Fruit fly (Drosophila melanogaster) whole organism, embryonic: Measurements from ENCODE around the gene CG5157.

Source experiments
- Antp ChIP-seq: fragments of 200-800 bp; sonication (Bioruptor generic); optimal IDR thresholded peaks from 3 replicates; lab custom pipeline; 2016; ENCODE audit warnings: missing biosample characterization, missing genetic modification characterization
- BEAF-32 ChIP-seq: fragments of 200-800 bp; sonication (Bioruptor generic); optimal IDR thresholded peaks from 3 replicates; lab custom pipeline; 2017; ENCODE audit warnings: missing biosample characterization, missing genetic modification characterization, mild to moderate bottlenecking, moderate library complexity, missing genetic modification reagents
- Bgb ChIP-seq: fragments of 200-800 bp; sonication (Bioruptor generic); IDR thresholded peaks from 2 replicates; pipeline ENCODE4 v1.3.6; 2022; ENCODE audit warnings: missing biosample characterization, missing genetic modification characterization; ENCODE audit not compliant: partially characterized antibody
- BtbVII ChIP-seq: fragments of 200-800 bp; sonication (Bioruptor generic); optimal IDR thresholded peaks from 3 replicates; lab custom pipeline; 2017; ENCODE audit warnings: missing biosample characterization, mild to moderate bottlenecking, missing genetic modification characterization
- C15 ChIP-seq: fragments of 200-800 bp; sonication (Bioruptor generic); IDR thresholded peaks from 3 replicates; pipeline ENCODE4 v1.3.6; 2022; ENCODE audit warnings: missing biosample characterization, missing genetic modification characterization
- CG10321 ChIP-seq: fragments of 200-800 bp; sonication (Bioruptor generic); IDR thresholded peaks from 2 replicates; pipeline ENCODE4 v1.3.6; 2022; ENCODE audit warnings: missing biosample characterization, missing genetic modification characterization
- CG11085 ChIP-seq: fragments of 200-800 bp; sonication (Bioruptor generic); IDR thresholded peaks from 2 replicates; pipeline ENCODE4 v1.3.6; 2022; ENCODE audit warnings: missing biosample characterization, missing genetic modification characterization
- CG11398 ChIP-seq: fragments of 200-800 bp; sonication (Bioruptor generic); optimal IDR thresholded peaks from 2 replicates; lab custom pipeline; 2016; ENCODE audit warnings: missing biosample characterization, missing genetic modification characterization
- CG11504 ChIP-seq: fragments of 200-800 bp; sonication (Bioruptor generic); optimal IDR thresholded peaks from 3 replicates; lab custom pipeline; 2019; ENCODE audit warnings: missing biosample characterization, mild to moderate bottlenecking, missing genetic modification characterization, moderate library complexity
- CG12104 ChIP-seq: fragments of 200-800 bp; sonication (Bioruptor generic); optimal IDR thresholded peaks from 3 replicates; lab custom pipeline; 2016; ENCODE audit warnings: missing biosample characterization, missing genetic modification characterization
- CG12942 ChIP-seq: fragments of 200-800 bp; sonication (Bioruptor generic); optimal IDR thresholded peaks from 3 replicates; lab custom pipeline; 2016; ENCODE audit warnings: missing biosample characterization, missing genetic modification characterization
- CG14014 ChIP-seq: fragments of 200-800 bp; sonication (Bioruptor generic); IDR thresholded peaks from 2 replicates; pipeline ENCODE4 v1.3.6; 2022; ENCODE audit warnings: missing biosample characterization, missing genetic modification characterization
- CG15011 ChIP-seq: fragments of 200-800 bp; sonication (Bioruptor generic); optimal IDR thresholded peaks from 3 replicates; lab custom pipeline; 2018; ENCODE audit warnings: missing biosample characterization, mild to moderate bottlenecking, missing genetic modification characterization
- CG16813 ChIP-seq: fragments of 200-800 bp; sonication (Bioruptor generic); IDR thresholded peaks from 3 replicates; pipeline ENCODE4 v1.3.6; 2022; ENCODE audit warnings: missing biosample characterization, missing genetic modification characterization; ENCODE audit not compliant: partially characterized antibody
- CG17361 ChIP-seq: fragments of 200-800 bp; sonication (Bioruptor generic); IDR thresholded peaks from 3 replicates; pipeline ENCODE4 v1.3.6; 2022; ENCODE audit warnings: missing biosample characterization, missing genetic modification characterization
- CG2199 ChIP-seq: fragments of 200-800 bp; sonication (Bioruptor generic); IDR thresholded peaks from 3 replicates; pipeline ENCODE4 v1.3.6; 2022; ENCODE audit warnings: missing biosample characterization, missing genetic modification characterization
- CG31224 ChIP-seq: fragments of 200-800 bp; sonication (Bioruptor generic); IDR thresholded peaks from 2 replicates; pipeline ENCODE4 v1.3.6; 2022; ENCODE audit warnings: missing biosample characterization, missing genetic modification characterization
- CG4617 ChIP-seq: fragments of 200-800 bp; sonication (Bioruptor generic); optimal IDR thresholded peaks from 3 replicates; lab custom pipeline; 2016; ENCODE audit warnings: missing biosample characterization, missing genetic modification characterization, borderline replicate concordance
- CG4707 ChIP-seq: fragments of 200-800 bp; sonication (Bioruptor generic); optimal IDR thresholded peaks from 2 replicates; lab custom pipeline; 2018; ENCODE audit warnings: missing biosample characterization, mild to moderate bottlenecking, missing genetic modification characterization, moderate library complexity
- CG4820 ChIP-seq: fragments of 200-800 bp; sonication (Bioruptor generic); optimal IDR thresholded peaks from 3 replicates; lab custom pipeline; 2016; ENCODE audit warnings: missing biosample characterization, missing genetic modification characterization
- CG6254 ChIP-seq: fragments of 200-800 bp; sonication (Bioruptor generic); optimal IDR thresholded peaks from 3 replicates; lab custom pipeline; 2017; ENCODE audit warnings: mild to moderate bottlenecking, missing biosample characterization, missing genetic modification reagents, missing genetic modification characterization
- CG8388 ChIP-seq: fragments of 200-800 bp; sonication (Bioruptor generic); optimal IDR thresholded peaks from 2 replicates; lab custom pipeline; 2019; ENCODE audit warnings: missing biosample characterization, mild to moderate bottlenecking, missing genetic modification characterization, moderate library complexity
- CHES-1-like ChIP-seq: fragments of 200-800 bp; sonication (Bioruptor generic); optimal IDR thresholded peaks from 2 replicates; lab custom pipeline; 2016; ENCODE audit warnings: missing biosample characterization, missing genetic modification characterization
- CTCF ChIP-seq: fragments of 200-800 bp; sonication (Bioruptor generic); optimal IDR thresholded peaks from 2 replicates; lab custom pipeline; 2017; ENCODE audit warnings: missing biosample characterization, mild to moderate bottlenecking, missing genetic modification characterization, moderate library complexity
- Dbx ChIP-seq: fragments of 200-800 bp; sonication (Bioruptor generic); IDR thresholded peaks from 3 replicates; pipeline ENCODE4 v1.3.6; 2022; ENCODE audit warnings: missing biosample characterization, missing genetic modification characterization
- Dp ChIP-seq: fragments of 200-800 bp; sonication (Bioruptor generic); optimal IDR thresholded peaks from 2 replicates; lab custom pipeline; 2018; ENCODE audit warnings: missing biosample characterization, mild to moderate bottlenecking, missing genetic modification characterization, moderate library complexity
- Jarid2 ChIP-seq: fragments of 200-800 bp; sonication (Bioruptor generic); optimal IDR thresholded peaks from 3 replicates; lab custom pipeline; 2017; ENCODE audit warnings: mild to moderate bottlenecking, missing biosample characterization, missing genetic modification reagents, missing genetic modification characterization
- Mad ChIP-seq: fragments of 200-800 bp; sonication (Bioruptor generic); optimal IDR thresholded peaks from 2 replicates; lab custom pipeline; 2016; ENCODE audit warnings: missing biosample characterization, missing genetic modification characterization
- Optix ChIP-seq: fragments of 200-800 bp; sonication (Bioruptor generic); IDR thresholded peaks from 3 replicates; pipeline ENCODE4 v1.3.6; 2022; ENCODE audit warnings: missing biosample characterization, missing genetic modification characterization
- Xbp1 ChIP-seq: fragments of 200-800 bp; sonication (Bioruptor generic); optimal IDR thresholded peaks from 3 replicates; lab custom pipeline; 2016; ENCODE audit warnings: missing biosample characterization, mild to moderate bottlenecking, missing genetic modification characterization
- aop ChIP-seq: fragments of 200-800 bp; sonication (Bioruptor generic); IDR thresholded peaks from 2 replicates; pipeline ENCODE4 v1.3.6; 2022; ENCODE audit warnings: missing biosample characterization, missing genetic modification characterization
- bcd ChIP-seq: fragments of 200-800 bp; sonication (Bioruptor generic); optimal IDR thresholded peaks from 2 replicates; lab custom pipeline; 2017; ENCODE audit warnings: missing biosample characterization, mild to moderate bottlenecking, missing genetic modification characterization
- chm ChIP-seq: fragments of 200-800 bp; sonication (Bioruptor generic); IDR thresholded peaks from 2 replicates; pipeline ENCODE4 v1.3.6; 2022; ENCODE audit warnings: missing biosample characterization, missing genetic modification characterization
- croc ChIP-seq: fragments of 200-800 bp; sonication (Bioruptor generic); conservative IDR thresholded peaks from 3 replicates; pipeline ENCODE4 v1.3.6; 2022; ENCODE audit warnings: missing biosample characterization, missing genetic modification characterization
- cwo ChIP-seq: fragments of 200-800 bp; sonication (Bioruptor generic); optimal IDR thresholded peaks from 3 replicates; lab custom pipeline; 2017; ENCODE audit warnings: missing biosample characterization, missing genetic modification characterization, mild to moderate bottlenecking, moderate library complexity, missing genetic modification reagents
- dan ChIP-seq: fragments of 200-800 bp; sonication (Bioruptor generic); IDR thresholded peaks from 2 replicates; pipeline ENCODE4 v1.3.6; 2022; ENCODE audit warnings: missing biosample characterization, missing genetic modification characterization
- danr ChIP-seq: fragments of 200-800 bp; sonication (Bioruptor generic); IDR thresholded peaks from 2 replicates; pipeline ENCODE4 v1.3.6; 2022; ENCODE audit warnings: missing biosample characterization, missing genetic modification characterization
- dpn ChIP-seq, 2 experiments: fragments of 200-800 bp; sonication (Bioruptor generic); optimal IDR thresholded peaks; 3 replicates each; lab custom pipeline; 2016; ENCODE audit warnings: missing biosample characterization in 2 of 2, missing genetic modification characterization in 2 of 2
- ewg ChIP-seq: fragments of 200-800 bp; sonication (Bioruptor generic); optimal IDR thresholded peaks from 3 replicates; lab custom pipeline; 2017; ENCODE audit warnings: mild to moderate bottlenecking, missing biosample characterization, missing genetic modification reagents, missing genetic modification characterization
- eyg ChIP-seq: fragments of 200-800 bp; sonication (Bioruptor generic); optimal IDR thresholded peaks from 3 replicates; lab custom pipeline; 2016; ENCODE audit warnings: missing biosample characterization, missing genetic modification characterization
- fd102C ChIP-seq: fragments of 200-800 bp; sonication (Bioruptor generic); optimal IDR thresholded peaks from 2 replicates; lab custom pipeline; 2018; ENCODE audit warnings: missing biosample characterization, mild to moderate bottlenecking, missing genetic modification characterization, moderate library complexity
- fd96Cb ChIP-seq: fragments of 200-800 bp; sonication (Bioruptor generic); optimal IDR thresholded peaks from 2 replicates; lab custom pipeline; 2018; ENCODE audit warnings: missing biosample characterization, mild to moderate bottlenecking, missing genetic modification characterization, moderate library complexity
- gsb ChIP-seq: fragments of 200-800 bp; sonication (Bioruptor generic); IDR thresholded peaks from 2 replicates; pipeline ENCODE4 v1.3.6; 2022; ENCODE audit warnings: missing biosample characterization, missing genetic modification characterization
- hbn ChIP-seq: fragments of 200-800 bp; sonication (Bioruptor generic); IDR thresholded peaks from 2 replicates; pipeline ENCODE4 v1.3.6; 2022; ENCODE audit warnings: missing biosample characterization, missing genetic modification characterization; ENCODE audit not compliant: partially characterized antibody
- jigr1 ChIP-seq: fragments of 200-800 bp; sonication (Bioruptor generic); IDR thresholded peaks from 3 replicates; pipeline ENCODE4 v1.3.6; 2022; ENCODE audit warnings: missing biosample characterization, missing genetic modification characterization
- knrl ChIP-seq: fragments of 200-800 bp; sonication (Bioruptor generic); IDR thresholded peaks from 3 replicates; pipeline ENCODE4 v1.3.6; 2022; ENCODE audit warnings: missing biosample characterization, missing genetic modification characterization; ENCODE audit not compliant: partially characterized antibody
- maf-S ChIP-seq: fragments of 200-800 bp; sonication (Bioruptor generic); optimal IDR thresholded peaks from 2 replicates; lab custom pipeline; 2016; ENCODE audit warnings: missing biosample characterization, missing genetic modification characterization
- prd ChIP-seq, 3 experiments: fragments of >200 bp in 2 of 3; fragments of 200-800 bp in 1 of 3; sonication (Bioruptor generic) in 1 of 3; optimal IDR thresholded peaks in 2 of 3; IDR thresholded peaks in 1 of 3; 2 replicates in 2 of 3; 3 replicates in 1 of 3; pipeline versions ENCODE4 v1.3.6 to Lab custom; 2017 to 2022; ENCODE audit warnings: missing biosample characterization in 1 of 3, missing genetic modification characterization in 1 of 3
- ro ChIP-seq: fragments of 200-800 bp; sonication (Bioruptor generic); IDR thresholded peaks from 2 replicates; pipeline ENCODE4 v1.3.6; 2022; ENCODE audit warnings: missing biosample characterization, missing genetic modification characterization
- sc ChIP-seq, 3 experiments: fragments of >200 bp in 2 of 3; fragments of 200-800 bp in 1 of 3; sonication (Bioruptor generic) in 1 of 3; optimal IDR thresholded peaks; 2 replicates in 2 of 3; 3 replicates in 1 of 3; lab custom pipeline; 2017; ENCODE audit warnings: mild to moderate bottlenecking in 1 of 3, missing biosample characterization in 1 of 3, missing genetic modification characterization in 1 of 3, missing genetic modification reagents in 1 of 3

Gene CG5157

DNA sequence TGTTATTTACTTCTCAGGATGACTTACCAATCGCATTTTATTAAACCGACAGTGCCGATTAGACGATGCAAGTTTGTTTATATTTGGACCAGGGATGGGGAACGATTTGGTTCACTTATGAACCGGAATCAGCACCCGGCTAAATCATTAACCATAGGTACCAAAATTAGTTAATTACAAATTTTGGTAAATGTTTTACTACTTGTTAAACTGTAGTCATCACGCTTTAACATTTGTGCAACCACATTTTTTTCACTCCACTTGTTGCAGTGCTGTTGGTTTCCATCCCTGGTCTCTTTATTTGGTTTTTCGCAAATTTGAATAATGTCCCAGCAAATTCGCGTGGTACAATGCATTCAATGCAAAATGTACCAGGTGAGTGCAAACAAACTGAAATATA, 32.2 kb downstream of the CG5157 start, which contains the start of the genes IntS9 and CG43295 (continued):
- peak; percentile 44 for TF ChIP-seq Dp (GFP tag; lab: Kevin White, UChicago)
- TF ChIP-seq ro = no peak
- TF ChIP-seq CG31224 = peak; percentile 60
- peak; percentile 38; the same call in 1 of the 3 replicates for TF ChIP-seq C15
- TF ChIP-seq BtbVII = no peak
- TF ChIP-seq CG6254 (GFP tag; lab: Kevin White, UChicago) = peak; percentile 47
- TF ChIP-seq CG4820 (GFP tag; lab: Kevin White, UChicago) = peak; percentile 85
- TF ChIP-seq CG11398 = peak; percentile 81
- TF ChIP-seq CG16813 (GFP tag; lab: Robert Waterston, UW) = no peak
- TF ChIP-seq chm (GFP tag; lab: Robert Waterston, UW) = peak; percentile 91
- no peak for TF ChIP-seq prd (optimal IDR thresholded peaks at IDR 0.05; lab: Kevin White, UChicago)
- peak; percentile 93 for TF ChIP-seq prd (GFP tag; IDR thresholded peaks at IDR 0.05; lab: Robert Waterston, UW)
- TF ChIP-seq sc (optimal IDR thresholded peaks at IDR 0.05; lab: Kevin White, UChicago) = no peak
- TF ChIP-seq sc (GFP tag; optimal IDR thresholded peaks at IDR 0.05; lab: Kevin White, UChicago) = peak; percentile 55
- TF ChIP-seq Dbx (GFP tag; lab: Robert Waterston, UW) = peak; percentile 82
- no peak for TF ChIP-seq CTCF (GFP tag; lab: Kevin White, UChicago)
- TF ChIP-seq ewg (GFP tag; lab: Kevin White, UChicago) = peak; percentile 63
- no peak for TF ChIP-seq CG4707
- TF ChIP-seq Jarid2 (GFP tag; lab: Kevin White, UChicago) = no peak
- TF ChIP-seq CG2199 (GFP tag; lab: Robert Waterston, UW) = peak; percentile 74; the same call in 2 of the 3 replicates
- peak; percentile 44 for TF ChIP-seq danr (GFP tag; lab: Robert Waterston, UW)
- TF ChIP-seq Bgb (GFP tag; lab: Robert Waterston, UW) = no peak
- TF ChIP-seq aop (GFP tag; lab: Robert Waterston, UW) = no peak
- TF ChIP-seq CG11085 (GFP tag; lab: Robert Waterston, UW) = peak; percentile 49; the same call in 1 of the 2 replicates
- peak; percentile 17 for TF ChIP-seq fd102C (GFP tag; lab: Kevin White, UChicago)
- peak; percentile 86 for TF ChIP-seq Mad
- TF ChIP-seq BEAF-32 = peak; percentile 25
- TF ChIP-seq CG14014 (GFP tag; lab: Robert Waterston, UW) = peak; percentile 71
- TF ChIP-seq eyg (GFP tag; lab: Kevin White, UChicago) = peak; percentile 46
- peak; percentile 64 for TF ChIP-seq CG10321 (GFP tag; lab: Robert Waterston, UW)
- peak; percentile 82 for TF ChIP-seq Optix
- no peak for TF ChIP-seq CG15011 (GFP tag; lab: Kevin White, UChicago)
- TF ChIP-seq knrl (GFP tag; lab: Robert Waterston, UW) = peak; percentile 57; the same call in 2 of the 3 replicates
- TF ChIP-seq maf-S (GFP tag; lab: Kevin White, UChicago) = peak; percentile 83
- TF ChIP-seq Xbp1 (GFP tag; lab: Kevin White, UChicago) = peak; percentile 90
- peak; percentile 89 for TF ChIP-seq Antp
- peak; percentile 61 for TF ChIP-seq croc (GFP tag; lab: Robert Waterston, UW)
- peak; percentile 44 for TF ChIP-seq CG12104 (GFP tag; lab: Kevin White, UChicago)
- peak; percentile 83 for TF ChIP-seq CG12942
- TF ChIP-seq dan (GFP tag; lab: Robert Waterston, UW) = no peak; the same call in 1 of the 2 replicates
- no peak for TF ChIP-seq CG11504 (tag; lab: Kevin White, UChicago)
- TF ChIP-seq CHES-1-like (GFP tag; lab: Kevin White, UChicago) = peak; percentile 88
- peak; percentile 77 for TF ChIP-seq CG4617 (GFP tag; lab: Kevin White, UChicago)
- no peak for TF ChIP-seq hbn (GFP tag; lab: Robert Waterston, UW)
- TF ChIP-seq bcd = peak; percentile 72
- peak; percentile 87 to 89 for TF ChIP-seq dpn (GFP tag; optimal IDR thresholded peaks at IDR 0.05; lab: Kevin White, UChicago)
- TF ChIP-seq gsb (GFP tag; lab: Robert Waterston, UW) = no peak
- no peak; the same call in 2 of the 3 replicates for TF ChIP-seq CG17361 (GFP tag; lab: Robert Waterston, UW)
- TF ChIP-seq jigr1 (GFP tag; lab: Robert Waterston, UW) = peak; percentile 56; the same call in 2 of the 3 replicates
- no peak for TF ChIP-seq cwo
- TF ChIP-seq CG8388 (GFP tag; lab: Kevin White, UChicago) = peak; percentile 79
- peak; percentile 75 for TF ChIP-seq fd96Cb
